Worm (Caenorhabditis elegans): ENCODE results near the gene vmo-1.

- no peak for TF ChIP-seq cog-1 (tag; optimal IDR thresholded peaks at IDR 0.05)
- no peak for TF ChIP-seq ref-1 (GFP tag; conservative IDR thresholded peaks at IDR 0.05)
- TF ChIP-seq T22C8.4 (GFP tag; IDR thresholded peaks at IDR 0.05), result no peak
- no peak for TF ChIP-seq klf-2 (GFP tag; conservative IDR thresholded peaks at IDR 0.05)
- TF ChIP-seq flt-1 (GFP tag; IDR thresholded peaks at IDR 0.05), result no peak
- TF ChIP-seq ztf-23 (GFP tag; IDR thresholded peaks at IDR 0.05), result no peak
Measured at ce11 chrV:20574314-20574713, 21.4 kb upstream of the vmo-1 start, which contains the start of gene clec-263.
